Worm (Caenorhabditis elegans) whole organism, L1 larva: ENCODE data around the gene scrm-3.
A peak's percentile ranks its signal among the peaks of the same experiment; 100 is the strongest.

Source experiments
- efl-1 ChIP-seq, 4 experiments: fragments of 150-350 bp; optimal IDR thresholded peaks in 3 of 4; peaks in 1 of 4; 1 replicate in 1 of 4; 2 replicates in 3 of 4; lab custom pipeline; 2014; ENCODE audit warnings: missing biosample characterization in 2 of 4, missing genetic modification characterization in 2 of 4, missing genetic modification reagents in 2 of 4
- lin-35 ChIP-seq, 2 experiments: fragments of 150-350 bp; optimal IDR thresholded peaks; 2 replicates each; lab custom pipeline; 2014; ENCODE audit warnings: missing biosample characterization in 2 of 2, missing genetic modification characterization in 2 of 2, missing genetic modification reagents in 2 of 2
- mep-1 ChIP-seq: fragments of 150-350 bp; optimal IDR thresholded peaks from 2 replicates; lab custom pipeline; 2014; ENCODE audit warnings: missing biosample characterization, missing genetic modification characterization
- nhr-12 ChIP-seq: sonication (generic microtip); optimal IDR thresholded peaks from 2 replicates; lab custom pipeline; 2017; ENCODE audit warnings: missing biosample characterization, missing genetic modification characterization
- nhr-85 ChIP-seq: sonication (generic microtip); peaks from one replicate; lab custom pipeline; 2016; ENCODE audit warnings: missing genetic modification characterization, inconsistent platforms, missing compliant biosample characterization
- sptf-1 ChIP-seq: fragments of 150-350 bp; optimal IDR thresholded peaks from 2 replicates; lab custom pipeline; 2014; ENCODE audit warnings: missing biosample characterization, missing genetic modification characterization
- ztf-11 ChIP-seq, 2 experiments: sonication (generic microtip); optimal IDR thresholded peaks; 2 replicates each; lab custom pipeline; 2016 to 2017; ENCODE audit warnings: missing genetic modification characterization in 2 of 2, missing biosample characterization in 1 of 2, missing compliant biosample characterization in 1 of 2

- TF ChIP-seq mep-1 (tag; lab: Kevin White, UChicago) (peak; percentile 23), ztf-11 (tag; optimal IDR thresholded peaks at IDR 0.05; lab: Kevin White, UChicago) (no peak), nhr-12 (no peak), sptf-1 (tag; lab: Kevin White, UChicago) (no peak), nhr-85 (tag; lab: Kevin White, UChicago) (peak; percentile 60), lin-35 (GFP tag; optimal IDR thresholded peaks at IDR 0.05; lab: Kevin White, UChicago) (peak in 1 of 2 experiments; percentile 20), efl-1 (optimal IDR thresholded peaks at IDR 0.05; lab: Kevin White, UChicago) (peak; percentile 9 to 39), efl-1 (GFP tag; optimal IDR thresholded peaks at IDR 0.05 in 1 of 2; lab: Kevin White, UChicago) (peak; percentile 36 to 85)
Observed at ce11 chrV:3346434-3347019, 10.5 kb downstream of the scrm-3 start, which contains the start of gene fbxa-65.
